Fruit fly (Drosophila melanogaster): Measurements from ENCODE around the gene CG33543.

dm6 chr2L:2037551-2038252, 31.6 kb upstream of the CG33543 start:
- TF ChIP-seq CG14655 (GFP tag; optimal IDR thresholded peaks at IDR 0.05) (no peak), CG10348 (GFP tag; IDR thresholded peaks at IDR 0.05) (no peak), D1 (tag; optimal IDR thresholded peaks at IDR 0.05) (no peak), Snoo (tag; optimal IDR thresholded peaks at IDR 0.05) (no peak), Pif1A (GFP tag; optimal IDR thresholded peaks at IDR 0.05) (no peak), CG17806 (tag; optimal IDR thresholded peaks at IDR 0.05) (no peak), rn (GFP tag; IDR thresholded peaks at IDR 0.05) (no peak), CG13204 (GFP tag; optimal IDR thresholded peaks at IDR 0.05) (peak; percentile 63), CG34367 (tag; optimal IDR thresholded peaks at IDR 0.05) (no peak), CG4496 (GFP tag; IDR thresholded peaks at IDR 0.05) (no peak; the same call in 2 of the 3 replicates)

Data from whole organism, pupa.